Fruit fly (Drosophila melanogaster): Measurements from ENCODE around the gene Cubn.

Gene Cubn

DNA sequence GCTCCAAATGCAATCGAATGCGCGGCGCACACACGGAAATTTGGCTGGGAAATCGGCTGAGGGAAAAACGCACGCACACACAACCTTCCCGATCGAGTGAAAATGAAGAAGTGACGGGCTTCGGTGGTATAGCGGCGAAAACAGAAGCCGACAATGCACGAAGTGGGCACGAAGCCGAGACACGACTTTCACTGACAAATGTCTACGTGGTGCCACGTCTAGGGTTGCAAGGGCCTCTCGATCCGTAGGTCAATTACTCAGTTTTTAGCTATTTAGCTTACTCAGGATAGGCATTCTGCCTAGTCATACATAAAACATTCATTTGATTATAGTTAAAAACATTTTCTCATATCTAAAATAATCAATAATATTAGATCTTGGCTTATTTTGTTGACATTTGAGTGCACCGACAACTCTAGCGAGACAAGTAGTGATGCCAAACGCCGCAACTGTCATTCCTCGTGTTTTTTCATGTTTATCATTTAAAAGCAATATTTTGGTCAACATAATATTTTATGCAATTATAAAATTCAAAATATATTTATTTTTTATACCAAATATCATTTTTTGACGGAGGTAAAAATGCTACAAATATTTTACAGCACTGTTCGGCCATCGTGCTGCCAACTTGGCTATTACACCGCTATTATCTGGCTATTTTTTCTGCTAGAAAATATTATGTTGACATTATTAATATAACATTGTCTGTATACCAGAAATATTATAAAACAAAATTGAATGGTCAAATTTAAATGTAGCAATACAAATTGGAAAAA is 17.4 kb downstream of the Cubn start (continued):
- TF ChIP-seq CG4318 (GFP tag; optimal IDR thresholded peaks at IDR 0.05): peak; percentile 76
- peak; percentile 91 for TF ChIP-seq CG15336 (GFP tag; IDR thresholded peaks at IDR 0.05)
- TF ChIP-seq Sox14 (GFP tag; optimal IDR thresholded peaks at IDR 0.05): peak; percentile 89
- TF ChIP-seq CG31627 (GFP tag; optimal IDR thresholded peaks at IDR 0.05): peak; percentile 87
- TF ChIP-seq CG34406 (GFP tag; optimal IDR thresholded peaks at IDR 0.05): peak; percentile 83
- peak; percentile 88 for TF ChIP-seq Eip75B (GFP tag; optimal IDR thresholded peaks at IDR 0.05)
- TF ChIP-seq lz (GFP tag; optimal IDR thresholded peaks at IDR 0.05): peak; percentile 88
- TF ChIP-seq Met (GFP tag; optimal IDR thresholded peaks at IDR 0.05): peak; percentile 90
- peak; percentile 84 for TF ChIP-seq CG10669 (GFP tag; optimal IDR thresholded peaks at IDR 0.05)
- TF ChIP-seq CG3032 (tag; optimal IDR thresholded peaks at IDR 0.05): peak; percentile 85
- TF ChIP-seq CG10631 (GFP tag; optimal IDR thresholded peaks at IDR 0.05): peak; percentile 86
- TF ChIP-seq Hr4 (GFP tag; optimal IDR thresholded peaks at IDR 0.05): peak; percentile 80
- TF ChIP-seq CG9139 (GFP tag; optimal IDR thresholded peaks at IDR 0.05): peak; percentile 75
- TF ChIP-seq CG6163 (GFP tag; IDR thresholded peaks at IDR 0.05): peak; percentile 95
- peak; percentile 80 for TF ChIP-seq CG11762 (GFP tag; optimal IDR thresholded peaks at IDR 0.05; ENCODE audit: insufficient read depth)
- peak; percentile 69 for TF ChIP-seq Ets21C (GFP tag; optimal IDR thresholded peaks at IDR 0.05)
- TF ChIP-seq Eip78C (GFP tag): peak; percentile 94
- peak; percentile 91 for TF ChIP-seq pdm3 (GFP tag; optimal IDR thresholded peaks at IDR 0.05)
- TF ChIP-seq Blimp-1 (GFP tag; optimal IDR thresholded peaks at IDR 0.05): peak; percentile 92
- peak; percentile 78 for TF ChIP-seq CG8319 (GFP tag; optimal IDR thresholded peaks at IDR 0.05)

DNA sequence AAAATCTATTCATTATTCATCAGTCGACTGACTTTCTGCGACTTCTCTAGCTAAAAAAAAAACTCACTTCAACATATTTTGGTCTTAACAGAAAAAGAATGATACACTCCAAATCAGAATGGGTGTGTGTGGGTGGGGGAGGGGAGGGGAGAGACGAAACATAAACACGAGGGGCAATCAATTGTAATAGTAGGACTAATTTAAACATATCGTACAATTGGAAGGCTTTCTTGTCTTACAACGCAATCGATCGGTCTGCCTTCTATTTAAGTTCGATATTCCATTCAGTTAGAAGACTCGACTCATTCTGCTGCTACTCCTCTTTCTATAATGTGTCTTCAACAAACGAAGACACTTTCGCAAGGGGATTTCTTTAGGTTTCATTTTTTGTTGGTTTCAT is 19.9 kb downstream of the Cubn start:
- no peak for TF ChIP-seq CG9139 (GFP tag; optimal IDR thresholded peaks at IDR 0.05)
- no peak for TF ChIP-seq CG6854 (GFP tag; optimal IDR thresholded peaks at IDR 0.05)
- TF ChIP-seq Lpt (GFP tag; optimal IDR thresholded peaks at IDR 0.05): no peak
- no peak for TF ChIP-seq fd85E (GFP tag; optimal IDR thresholded peaks at IDR 0.05)
- TF ChIP-seq Hr38 (GFP tag; optimal IDR thresholded peaks at IDR 0.05): no peak
- no peak for TF ChIP-seq Blimp-1 (GFP tag; optimal IDR thresholded peaks at IDR 0.05)
- TF ChIP-seq CG31627 (GFP tag; optimal IDR thresholded peaks at IDR 0.05): no peak
- TF ChIP-seq ss (GFP tag; optimal IDR thresholded peaks at IDR 0.05): no peak
- no peak for TF ChIP-seq esn (GFP tag; optimal IDR thresholded peaks at IDR 0.05)

DNA sequence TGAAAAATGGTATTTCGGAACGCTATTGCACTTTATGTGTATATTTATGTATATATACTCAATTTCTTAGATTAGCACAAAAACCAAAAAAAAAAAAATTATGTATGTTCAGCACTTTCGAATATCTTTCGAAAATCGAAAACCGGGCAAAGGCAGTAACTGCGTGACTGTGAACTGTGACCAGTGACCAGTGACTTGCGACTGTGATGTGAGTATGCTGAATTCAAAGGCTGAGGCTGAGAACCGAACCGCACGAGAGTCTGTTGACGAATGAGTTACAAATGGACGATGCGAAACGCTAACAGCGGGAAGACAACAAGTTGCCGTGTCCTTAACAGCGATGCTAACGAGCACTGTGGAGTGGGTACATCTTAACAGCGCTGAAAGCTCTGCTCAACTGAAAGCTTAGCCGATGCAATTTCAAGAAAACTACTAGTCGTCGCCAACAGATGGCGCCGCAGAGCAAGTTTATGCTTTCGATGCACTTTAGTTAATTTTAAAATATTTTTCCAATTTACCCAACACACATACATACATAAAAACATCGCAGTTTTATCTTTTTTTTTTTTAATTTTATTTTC is 20.5 kb downstream of the Cubn start, which contains the start of gene CG32700:
TSS of gene CG32700 (minus strand) at position 274 of the 581 bp plus-strand sequence.
- no peak for TF ChIP-seq Met (GFP tag; optimal IDR thresholded peaks at IDR 0.05)
- TF ChIP-seq Eip75B (GFP tag; optimal IDR thresholded peaks at IDR 0.05): no peak
- TF ChIP-seq Eip78C (GFP tag): peak; percentile 72
- peak; percentile 7 for TF ChIP-seq CG3919 (GFP tag; optimal IDR thresholded peaks at IDR 0.05)
- no peak for TF ChIP-seq achi (GFP tag; optimal IDR thresholded peaks at IDR 0.05)

DNA sequence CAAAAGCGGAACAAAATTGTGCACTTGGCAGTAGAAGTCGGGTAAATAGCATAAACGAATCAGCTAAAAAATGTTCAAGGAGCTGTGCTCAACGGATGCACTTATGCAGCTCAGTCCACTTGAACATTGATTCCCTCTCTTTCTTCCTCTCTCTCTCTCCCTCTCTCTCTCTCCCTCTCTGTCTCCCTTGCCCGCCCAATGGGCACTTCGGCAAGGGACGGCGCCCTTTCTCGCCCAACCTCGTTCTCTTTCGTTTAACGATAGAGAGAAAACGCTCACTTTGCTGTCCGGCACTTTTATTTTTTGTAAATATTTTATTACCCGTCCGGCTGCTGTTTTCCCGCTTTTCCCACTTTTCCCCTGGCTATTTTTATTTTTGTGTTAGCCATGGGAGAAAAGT is 26.7 kb downstream of the Cubn start:
- TF ChIP-seq CG6276 (GFP tag; optimal IDR thresholded peaks at IDR 0.05) (no peak), CG10631 (GFP tag; optimal IDR thresholded peaks at IDR 0.05) (no peak), CG16779 (tag; optimal IDR thresholded peaks at IDR 0.05) (no peak), Lpt (GFP tag; optimal IDR thresholded peaks at IDR 0.05) (no peak), CG4318 (GFP tag; optimal IDR thresholded peaks at IDR 0.05) (no peak), svp (GFP tag) (no peak), achi (GFP tag; optimal IDR thresholded peaks at IDR 0.05) (no peak), fd59A (GFP tag; optimal IDR thresholded peaks at IDR 0.05) (no peak), esn (GFP tag; optimal IDR thresholded peaks at IDR 0.05) (no peak), spab (GFP tag; optimal IDR thresholded peaks at IDR 0.05) (no peak), CG6808 (GFP tag; optimal IDR thresholded peaks at IDR 0.05) (no peak), CG10669 (GFP tag; optimal IDR thresholded peaks at IDR 0.05) (no peak), topi (GFP tag; optimal IDR thresholded peaks at IDR 0.05) (no peak), dsx (GFP tag; optimal IDR thresholded peaks at IDR 0.05; ENCODE audit: poor library complexity, severe bottlenecking) (no peak), Hr39 (GFP tag; optimal IDR thresholded peaks at IDR 0.05) (no peak), pdm3 (GFP tag; optimal IDR thresholded peaks at IDR 0.05) (no peak), CG6854 (GFP tag; optimal IDR thresholded peaks at IDR 0.05) (no peak)
